Worm (Caenorhabditis elegans) whole organism, L3 larva: ENCODE results near the gene attf-3.

Experiments used
- aly-2 ChIP-seq: fragments of 150-350 bp; optimal IDR thresholded peaks from 2 replicates; lab custom pipeline; 2014; ENCODE audit warnings: missing biosample characterization, missing genetic modification characterization
- ceh-28 ChIP-seq: fragments of 150-350 bp; optimal IDR thresholded peaks from 2 replicates; lab custom pipeline; 2014; ENCODE audit warnings: missing biosample characterization, missing genetic modification reagents, missing genetic modification characterization
- ceh-9 ChIP-seq: sonication (generic microtip); optimal IDR thresholded peaks from 2 replicates; lab custom pipeline; 2018; ENCODE audit warnings: missing biosample characterization, missing genetic modification characterization
- fkh-10 ChIP-seq: sonication (generic microtip); optimal IDR thresholded peaks from 2 replicates; lab custom pipeline; 2017; ENCODE audit warnings: missing biosample characterization, missing genetic modification reagents, missing genetic modification characterization
- nhr-237 ChIP-seq: fragments of 150-350 bp; optimal IDR thresholded peaks from 2 replicates; lab custom pipeline; 2014; ENCODE audit warnings: missing biosample characterization, missing genetic modification characterization
- nhr-76 ChIP-seq: fragments of 150-350 bp; sonication (generic microtip); optimal IDR thresholded peaks from 5 replicates; lab custom pipeline; 2014; ENCODE audit warnings: missing biosample characterization, missing genetic modification characterization
- pha-4 ChIP-seq: fragments of 150-350 bp; optimal IDR thresholded peaks from 2 replicates; lab custom pipeline; 2014; ENCODE audit warnings: missing biosample characterization, missing genetic modification reagents, missing genetic modification characterization
- skn-1 ChIP-seq: fragments of 150-350 bp; optimal IDR thresholded peaks from 2 replicates; lab custom pipeline; 2014; ENCODE audit warnings: missing biosample characterization, missing genetic modification characterization
- unc-62 ChIP-seq: fragments of 150-350 bp; sonication (generic microtip); optimal IDR thresholded peaks from 4 replicates; lab custom pipeline; 2014; ENCODE audit warnings: missing biosample characterization, missing genetic modification reagents, missing genetic modification characterization

DNA sequence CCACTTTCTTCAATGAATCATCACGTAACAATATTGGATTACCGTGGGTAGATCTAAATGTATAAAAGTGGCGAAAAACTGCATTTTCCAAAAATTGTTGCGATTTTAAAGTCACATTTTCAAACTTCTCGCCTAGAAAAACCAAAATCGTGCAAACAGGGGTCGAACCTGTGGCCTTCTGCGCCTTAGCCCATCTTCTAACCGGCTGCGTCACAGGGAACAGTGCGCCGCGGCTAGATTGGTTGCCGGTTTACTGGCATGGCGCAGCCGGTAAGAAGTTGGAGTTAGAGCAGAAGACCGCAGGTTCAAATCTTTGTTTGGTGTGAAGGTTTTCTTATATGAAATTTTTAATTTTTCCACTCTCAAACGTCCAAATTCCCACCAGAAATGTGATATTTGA is 37.1 kb downstream of the attf-3 start:
- TF ChIP-seq fkh-10 (no peak), aly-2 (tag; lab: Kevin White, UChicago) (no peak), nhr-76 (tag; lab: Kevin White, UChicago) (no peak), ceh-28 (no peak), unc-62 (GFP tag; lab: Kevin White, UChicago) (no peak), ceh-9 (tag; lab: Kevin White, UChicago) (no peak), nhr-237 (tag; lab: Kevin White, UChicago) (no peak), pha-4 (tag; lab: Kevin White, UChicago) (no peak), skn-1 (no peak)
